Worm (Caenorhabditis elegans) whole organism, young adult: ENCODE data around the gene C34D4.4.

Source experiments
- D2030.7 ChIP-seq: fragments of 200-800 bp; sonication (Bioruptor generic); IDR thresholded peaks from 2 replicates; pipeline ENCODE4 v1.3.6; 2022; ENCODE audit warnings: missing genetic modification reagents, missing genetic modification characterization, missing compliant biosample characterization
- F33H1.4 ChIP-seq: fragments of 200-800 bp; sonication (Bioruptor generic); IDR thresholded peaks from 2 replicates; pipeline ENCODE4 v1.3.6; 2022; ENCODE audit warnings: missing genetic modification reagents, missing genetic modification characterization, missing compliant biosample characterization
- F52B5.7 ChIP-seq: sonication (generic microtip); optimal IDR thresholded peaks from 2 replicates; lab custom pipeline; 2016; ENCODE audit warnings: mild to moderate bottlenecking, missing genetic modification characterization, missing compliant biosample characterization
- F55B11.4 ChIP-seq: sonication (generic microtip); optimal IDR thresholded peaks from 2 replicates; lab custom pipeline; 2016; ENCODE audit warnings: missing compliant biosample characterization, missing genetic modification characterization, borderline replicate concordance; ENCODE audit not compliant: insufficient read depth
- K12H6.12 ChIP-seq: fragments of 200-800 bp; sonication (Bioruptor generic); optimal IDR thresholded peaks from 2 replicates; lab custom pipeline; 2018; ENCODE audit warnings: mild to moderate bottlenecking, missing genetic modification characterization, missing compliant biosample characterization
- Y79H2A.3 ChIP-seq: fragments of 200-800 bp; sonication (Bioruptor generic); conservative IDR thresholded peaks from 2 replicates; pipeline ENCODE4 v1.3.6; 2022; ENCODE audit warnings: missing genetic modification reagents, missing genetic modification characterization, missing compliant biosample characterization
- aptf-2 ChIP-seq: fragments of 200-800 bp; sonication (Bioruptor generic); conservative IDR thresholded peaks from 2 replicates; pipeline ENCODE4 v1.3.6; 2022; ENCODE audit warnings: missing genetic modification reagents, missing genetic modification characterization, missing compliant biosample characterization
- athp-1 ChIP-seq: sonication (generic microtip); optimal IDR thresholded peaks from 2 replicates; lab custom pipeline; 2017; ENCODE audit warnings: mild to moderate bottlenecking, missing genetic modification characterization, missing compliant biosample characterization
- bed-1 ChIP-seq: fragments of 200-800 bp; sonication (Bioruptor generic); IDR thresholded peaks from 2 replicates; pipeline ENCODE4 v1.3.6; 2022; ENCODE audit warnings: missing genetic modification reagents, missing genetic modification characterization, missing compliant biosample characterization
- ccch-3 ChIP-seq: fragments of 200-800 bp; sonication (Bioruptor generic); optimal IDR thresholded peaks from 2 replicates; lab custom pipeline; 2018; ENCODE audit warnings: mild to moderate bottlenecking, missing genetic modification characterization, missing compliant biosample characterization
- cebp-1 ChIP-seq, 2 experiments: fragments of 200-800 bp in 1 of 2; sonication (Bioruptor generic) in 1 of 2; sonication (generic microtip) in 1 of 2; IDR thresholded peaks in 1 of 2; optimal IDR thresholded peaks in 1 of 2; 2 replicates each; pipeline versions ENCODE4 v1.3.6 to Lab custom; 2017 to 2022; ENCODE audit warnings: missing compliant biosample characterization in 2 of 2, missing genetic modification characterization in 2 of 2, mild to moderate bottlenecking in 1 of 2, missing genetic modification reagents in 1 of 2, moderate library complexity in 1 of 2
- cebp-2 ChIP-seq: fragments of 200-800 bp; sonication (Bioruptor generic); IDR thresholded peaks from 2 replicates; pipeline ENCODE4 v1.3.6; 2022; ENCODE audit warnings: missing genetic modification characterization, missing compliant biosample characterization
- ceh-91 ChIP-seq: fragments of 200-800 bp; sonication (Bioruptor generic); IDR thresholded peaks from 2 replicates; pipeline ENCODE4 v1.3.6; 2022; ENCODE audit warnings: missing genetic modification reagents, missing genetic modification characterization, missing compliant biosample characterization
- chd-7 ChIP-seq: sonication (generic microtip); optimal IDR thresholded peaks from 2 replicates; lab custom pipeline; 2016; ENCODE audit warnings: mild to moderate bottlenecking, missing genetic modification characterization, moderate library complexity, missing compliant biosample characterization
- dox-1 ChIP-seq: fragments of 200-800 bp; sonication (Bioruptor generic); IDR thresholded peaks from 2 replicates; pipeline ENCODE4 v1.3.6; 2022; ENCODE audit warnings: missing genetic modification reagents, missing genetic modification characterization, missing compliant biosample characterization
- dpff-1 ChIP-seq: sonication (generic microtip); optimal IDR thresholded peaks from 2 replicates; lab custom pipeline; 2017; ENCODE audit warnings: mild to moderate bottlenecking, missing genetic modification characterization, missing compliant biosample characterization
- dpl-1 ChIP-seq: fragments of 150-350 bp; optimal IDR thresholded peaks from 2 replicates; lab custom pipeline; 2014; ENCODE audit warnings: missing biosample characterization, missing genetic modification reagents, missing genetic modification characterization
- efl-1 ChIP-seq: fragments of 150-350 bp; optimal IDR thresholded peaks from 2 replicates; lab custom pipeline; 2014; ENCODE audit warnings: missing biosample characterization, missing genetic modification reagents, missing genetic modification characterization
- hmg-1.2 ChIP-seq: fragments of 200-800 bp; sonication (Bioruptor generic); IDR thresholded peaks from 2 replicates; pipeline ENCODE4 v1.3.6; 2022; ENCODE audit warnings: missing genetic modification reagents, missing genetic modification characterization, missing compliant biosample characterization
- hsf-1 ChIP-seq: fragments of 200-800 bp; sonication (Bioruptor generic); IDR thresholded peaks from 2 replicates; pipeline ENCODE4 v1.3.6; 2022; ENCODE audit warnings: missing genetic modification reagents, missing genetic modification characterization, missing compliant biosample characterization
- lag-1 ChIP-seq: fragments of 200-800 bp; sonication (Bioruptor generic); IDR thresholded peaks from 2 replicates; pipeline ENCODE4 v1.3.6; 2022; ENCODE audit warnings: missing genetic modification reagents, missing genetic modification characterization, missing compliant biosample characterization
- let-607 ChIP-seq, 2 experiments: fragments of 200-800 bp in 1 of 2; sonication (Bioruptor generic) in 1 of 2; sonication (generic microtip) in 1 of 2; optimal IDR thresholded peaks; 2 replicates each; lab custom pipeline; 2016 to 2018; ENCODE audit warnings: mild to moderate bottlenecking in 2 of 2, missing compliant biosample characterization in 2 of 2, missing genetic modification characterization in 2 of 2, moderate library complexity in 2 of 2, missing genotype in 1 of 2
- lin-54 ChIP-seq: fragments of 200-800 bp; sonication (Bioruptor generic); optimal IDR thresholded peaks from 2 replicates; lab custom pipeline; 2018; ENCODE audit warnings: mild to moderate bottlenecking, missing genetic modification characterization, missing compliant biosample characterization
- lir-1 ChIP-seq: fragments of 200-800 bp; sonication (Bioruptor generic); conservative IDR thresholded peaks from 2 replicates; pipeline ENCODE4 v1.3.6; 2022; ENCODE audit warnings: missing genetic modification reagents, missing genetic modification characterization, missing compliant biosample characterization
- lsl-1 ChIP-seq: fragments of 200-800 bp; sonication (Bioruptor generic); optimal IDR thresholded peaks from 2 replicates; lab custom pipeline; 2018; ENCODE audit warnings: mild to moderate bottlenecking, missing genetic modification characterization, moderate library complexity, missing compliant biosample characterization
- madf-6 ChIP-seq: fragments of 200-800 bp; sonication (Bioruptor generic); IDR thresholded peaks from 2 replicates; pipeline ENCODE4 v1.3.6; 2022; ENCODE audit warnings: missing genetic modification reagents, missing genetic modification characterization, missing compliant biosample characterization
- mcd-1 ChIP-seq: fragments of 200-800 bp; sonication (Bioruptor generic); IDR thresholded peaks from 2 replicates; pipeline ENCODE4 v1.3.6; 2022; ENCODE audit warnings: missing genetic modification reagents, missing genetic modification characterization, missing compliant biosample characterization
- mes-4 ChIP-seq: sonication (generic microtip); optimal IDR thresholded peaks from 2 replicates; lab custom pipeline; 2016; ENCODE audit warnings: missing genotype, missing genetic modification characterization, missing compliant biosample characterization
- nfyb-1 ChIP-seq: fragments of 200-800 bp; sonication (Bioruptor generic); IDR thresholded peaks from 2 replicates; pipeline ENCODE4 v1.3.6; 2022; ENCODE audit warnings: missing genetic modification reagents, missing genetic modification characterization, missing compliant biosample characterization
- nhr-90 ChIP-seq: sonication (generic microtip); optimal IDR thresholded peaks from 2 replicates; lab custom pipeline; 2016; ENCODE audit warnings: missing genotype, mild to moderate bottlenecking, missing genetic modification characterization, missing compliant biosample characterization
- pbrm-1 ChIP-seq: fragments of 200-800 bp; sonication (Bioruptor generic); IDR thresholded peaks from 2 replicates; pipeline ENCODE4 v1.3.6; 2022; ENCODE audit warnings: missing genetic modification reagents, missing genetic modification characterization, missing compliant biosample characterization
- snpc-4 ChIP-seq, 5 experiments: fragments of 150-350 bp in 1 of 5; sonication (generic microtip) in 4 of 5; optimal IDR thresholded peaks; 2 replicates each; lab custom pipeline; 2014 to 2018; ENCODE audit warnings: missing genetic modification characterization in 5 of 5, missing biosample characterization in 3 of 5, antibody characterized with exemption in 2 of 5, mild to moderate bottlenecking in 2 of 5, missing compliant biosample characterization in 2 of 5, missing genotype in 2 of 5, moderate library complexity in 2 of 5, missing genetic modification reagents in 1 of 5
- tbp1 ChIP-seq: fragments of 200-800 bp; sonication (Bioruptor generic); optimal IDR thresholded peaks from 2 replicates; lab custom pipeline; 2018; ENCODE audit warnings: mild to moderate bottlenecking, missing genetic modification characterization, missing compliant biosample characterization
- tbx-9 ChIP-seq: sonication (generic microtip); optimal IDR thresholded peaks from 2 replicates; lab custom pipeline; 2016; ENCODE audit warnings: borderline replicate concordance, missing genetic modification characterization, inconsistent platforms, missing compliant biosample characterization
- unc-62 ChIP-seq: fragments of 150-350 bp; optimal IDR thresholded peaks from 2 replicates; lab custom pipeline; 2014; ENCODE audit warnings: missing biosample characterization, missing genetic modification reagents, missing genetic modification characterization
- ztf-18 ChIP-seq: sonication (generic microtip); optimal IDR thresholded peaks from 2 replicates; lab custom pipeline; 2016; ENCODE audit warnings: missing genotype, mild to moderate bottlenecking, missing genetic modification characterization, missing compliant biosample characterization
- ztf-25 ChIP-seq: fragments of 200-800 bp; sonication (Bioruptor generic); IDR thresholded peaks from 2 replicates; pipeline ENCODE4 v1.3.6; 2022; ENCODE audit warnings: missing genetic modification reagents, missing genetic modification characterization, missing compliant biosample characterization

C34D4.4 gene

DNA sequence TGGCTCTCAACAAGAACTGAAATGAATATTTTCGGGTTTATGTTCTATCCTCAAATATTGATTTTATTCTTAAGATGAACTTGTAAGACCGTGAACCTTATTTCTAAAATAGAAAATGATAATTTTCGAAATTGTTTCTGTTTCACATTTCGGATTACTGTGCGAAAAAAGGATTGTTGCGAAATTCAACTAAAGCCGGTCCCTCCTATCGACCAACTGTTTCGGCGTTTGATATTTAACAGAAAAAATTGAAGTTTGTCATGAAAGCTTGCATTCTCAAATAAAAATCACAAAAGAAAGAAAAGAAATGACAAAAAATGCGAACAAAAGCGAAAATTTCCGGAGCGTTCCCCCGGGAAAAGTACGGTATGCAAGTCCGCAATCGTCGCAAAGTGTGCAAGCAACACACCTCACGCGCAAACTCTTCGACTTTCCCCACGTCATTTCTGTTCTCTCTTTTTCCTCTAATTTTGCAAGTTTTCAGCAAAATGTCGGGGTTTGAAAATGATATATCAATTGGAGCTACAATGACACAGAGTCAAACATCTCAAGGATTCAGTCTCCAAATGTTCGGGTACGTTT is at the start of gene C34D4.4:
Gene C34D4.4, plus strand, starts transcription at position 342 of the 582 bp plus-strand sequence.
- TF ChIP-seq pbrm-1 (GFP tag; lab: Robert Waterston, UW) = 0 out of 2 replicates have a peak, but pooled peaks have one; percentile 21
- TF ChIP-seq mes-4 (tag; lab: Kevin White, UChicago) = no peak
- TF ChIP-seq let-607 (tag; optimal IDR thresholded peaks at IDR 0.05; lab: Kevin White, UChicago) = no peak
- TF ChIP-seq nfyb-1 (GFP tag; lab: Robert Waterston, UW) = no peak
- TF ChIP-seq cebp-2 (GFP tag; lab: Robert Waterston, UW) = no peak
- peak; percentile 43; the same call in 1 of the 2 replicates for TF ChIP-seq dox-1
- no peak for TF ChIP-seq tbx-9 (tag; lab: Kevin White, UChicago)
- peak; percentile 21 for TF ChIP-seq dpl-1 (GFP tag; lab: Kevin White, UChicago)
- no peak for TF ChIP-seq dpff-1 (tag; lab: Kevin White, UChicago)
- TF ChIP-seq ceh-91 = peak; percentile 52
- TF ChIP-seq unc-62 (GFP tag; lab: Kevin White, UChicago) = no peak
- no peak for TF ChIP-seq lir-1 (GFP tag; lab: Robert Waterston, UW)
- no peak for TF ChIP-seq bed-1 (GFP tag; lab: Robert Waterston, UW)
- peak; percentile 54 for TF ChIP-seq K12H6.12 (tag; lab: Kevin White, UChicago)
- no peak for TF ChIP-seq F52B5.7 (tag; lab: Kevin White, UChicago)
- TF ChIP-seq hmg-1.2 (GFP tag; lab: Robert Waterston, UW) = peak; percentile 14; the same call in 1 of the 2 replicates
- TF ChIP-seq nhr-90 (tag; lab: Kevin White, UChicago) = no peak
- no peak for TF ChIP-seq snpc-4 (GFP tag; optimal IDR thresholded peaks at IDR 0.05; lab: Kevin White, UChicago)
- peak in 2 of 4 experiments; percentile 42 to 54 for TF ChIP-seq snpc-4 (tag; optimal IDR thresholded peaks at IDR 0.05; lab: Kevin White, UChicago)
- peak; percentile 43; the same call in 1 of the 2 replicates for TF ChIP-seq madf-6 (GFP tag; lab: Robert Waterston, UW)
- no peak for TF ChIP-seq athp-1 (tag; lab: Kevin White, UChicago)
- no peak for TF ChIP-seq lag-1 (GFP tag; lab: Robert Waterston, UW)
- 0 out of 2 replicates have a peak, but pooled peaks have one; percentile 55 for TF ChIP-seq hsf-1 (GFP tag; lab: Robert Waterston, UW)
- no peak for TF ChIP-seq ztf-25 (GFP tag; lab: Robert Waterston, UW)
- TF ChIP-seq mcd-1 (GFP tag; lab: Robert Waterston, UW) = 0 out of 2 replicates have a peak, but pooled peaks have one; percentile 9
- TF ChIP-seq tbp1 (GFP tag; lab: Kevin White, UChicago) = no peak
- TF ChIP-seq ccch-3 = no peak
- TF ChIP-seq F55B11.4 (tag; lab: Kevin White, UChicago) = no peak
- TF ChIP-seq cebp-1 (GFP tag; IDR thresholded peaks at IDR 0.05; lab: Robert Waterston, UW) = peak; percentile 60; the same call in 1 of the 2 replicates
- peak; percentile 94 for TF ChIP-seq cebp-1 (tag; optimal IDR thresholded peaks at IDR 0.05; lab: Kevin White, UChicago)
- no peak for TF ChIP-seq chd-7 (tag; lab: Kevin White, UChicago)
- TF ChIP-seq efl-1 (GFP tag; lab: Kevin White, UChicago) = peak; percentile 58
- peak; percentile 36; the same call in 1 of the 2 replicates for TF ChIP-seq F33H1.4 (GFP tag; lab: Robert Waterston, UW)
- peak; percentile 27 for TF ChIP-seq lin-54 (GFP tag; lab: Kevin White, UChicago)
- TF ChIP-seq lsl-1 = peak; percentile 73
- peak; percentile 14; the same call in 1 of the 2 replicates for TF ChIP-seq D2030.7 (GFP tag; lab: Robert Waterston, UW)
- no peak for TF ChIP-seq Y79H2A.3
- peak; percentile 93 for TF ChIP-seq aptf-2 (GFP tag; lab: Robert Waterston, UW)
- TF ChIP-seq ztf-18 (tag; lab: Kevin White, UChicago) = no peak
